Fruit fly (Drosophila melanogaster): ENCODE results near the gene bbx.

bbx gene

DNA sequence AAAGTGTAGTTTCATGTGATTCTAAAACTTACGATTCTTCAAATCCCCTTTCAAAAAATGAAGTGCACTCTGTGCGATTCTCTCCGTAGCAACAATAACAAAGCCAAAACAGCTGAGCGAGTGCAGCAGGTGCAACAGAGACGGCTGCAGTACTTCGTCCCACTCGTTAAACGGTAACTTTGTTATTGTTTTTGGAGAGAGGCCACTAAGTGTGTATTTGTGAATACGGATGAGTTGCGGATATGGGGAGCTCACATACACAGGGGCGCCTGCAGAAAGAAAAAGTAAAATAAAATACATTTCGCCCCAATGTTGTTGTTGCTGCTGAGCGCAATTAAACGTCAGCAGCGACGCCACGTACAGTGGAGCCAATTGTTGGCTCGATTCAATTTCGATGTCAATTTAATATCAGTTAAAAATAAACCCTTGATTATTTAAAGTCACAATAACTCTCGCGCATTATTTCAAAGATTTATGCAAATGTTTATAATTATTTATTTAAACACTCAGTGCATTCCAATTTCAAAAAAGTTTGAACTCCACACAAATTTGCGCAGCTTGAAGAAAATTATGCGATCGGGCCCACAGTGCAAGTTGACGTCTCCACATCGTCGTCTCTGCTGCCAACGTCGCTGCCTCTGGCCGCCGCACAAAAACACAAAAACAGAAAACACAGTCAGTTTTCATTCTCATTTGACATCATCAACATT lies 4.7 kb downstream of the bbx start (continued):
- TF ChIP-seq inv (GFP tag; IDR thresholded peaks at IDR 0.05; ENCODE audit: partially characterized antibody) = 0 out of 2 replicates have a peak, but pooled peaks have one; percentile 20
- peak; percentile 97 for TF ChIP-seq oc (tag; optimal IDR thresholded peaks at IDR 0.05)
- TF ChIP-seq ci (GFP tag; IDR thresholded peaks at IDR 0.05) = peak; percentile 95
- peak; percentile 89 for TF ChIP-seq CG2199 (GFP tag; IDR thresholded peaks at IDR 0.05)
- no peak for TF ChIP-seq nerfin-2 (GFP tag; IDR thresholded peaks at IDR 0.05; ENCODE audit: partially characterized antibody)
- peak in 1 of 3 experiments; percentile 78 for TF ChIP-seq Stat92E (GFP tag; optimal IDR thresholded peaks at IDR 0.05)
- TF ChIP-seq Oaz (GFP tag; IDR thresholded peaks at IDR 0.05) = peak; percentile 97
- TF ChIP-seq HLHmδ (GFP tag; optimal IDR thresholded peaks at IDR 0.05) = no peak
- peak; percentile 94 for TF ChIP-seq pnt (GFP tag; optimal IDR thresholded peaks at IDR 0.05)
- TF ChIP-seq sens (GFP tag) = peak; percentile 99
- TF ChIP-seq sr (GFP tag; IDR thresholded peaks at IDR 0.05) = peak; percentile 72
- TF ChIP-seq CG2120 (GFP tag; optimal IDR thresholded peaks at IDR 0.05) = peak; percentile 99
- peak; percentile 94 for TF ChIP-seq ken (GFP tag; IDR thresholded peaks at IDR 0.05)
- TF ChIP-seq Dek (tag; optimal IDR thresholded peaks at IDR 0.05) = peak; percentile 97
- peak; percentile 95 for TF ChIP-seq wor (GFP tag; IDR thresholded peaks at IDR 0.05)
- TF ChIP-seq CG15479 (GFP tag; optimal IDR thresholded peaks at IDR 0.05) = peak; percentile 27
- no peak for TF ChIP-seq fru (optimal IDR thresholded peaks at IDR 0.05)
- TF ChIP-seq slbo (GFP tag; IDR thresholded peaks at IDR 0.05) = peak; percentile 97
- TF ChIP-seq Dad (GFP tag; optimal IDR thresholded peaks at IDR 0.05) = peak; percentile 93
- TF ChIP-seq CG10979 (tag; optimal IDR thresholded peaks at IDR 0.05) = peak; percentile 97
- TF ChIP-seq Fer2 (tag; optimal IDR thresholded peaks at IDR 0.05) = peak; percentile 97
- peak; percentile 97 for TF ChIP-seq Hr3 (GFP tag; optimal IDR thresholded peaks at IDR 0.05)
- peak; percentile 43 for TF ChIP-seq fd102C (GFP tag; optimal IDR thresholded peaks at IDR 0.05)
- peak; percentile 94 for TF ChIP-seq gsb (GFP tag; IDR thresholded peaks at IDR 0.05)
- TF ChIP-seq eyg (GFP tag; optimal IDR thresholded peaks at IDR 0.05) = peak; percentile 91
- peak; percentile 97 for TF ChIP-seq Bteb2 (GFP tag; optimal IDR thresholded peaks at IDR 0.05)
- peak; percentile 95 for TF ChIP-seq CG4617 (GFP tag; optimal IDR thresholded peaks at IDR 0.05; ENCODE audit: borderline replicate concordance)
- TF ChIP-seq CG17912 (GFP tag; optimal IDR thresholded peaks at IDR 0.05) = peak; percentile 94
- no peak for TF ChIP-seq tna (GFP tag; IDR thresholded peaks at IDR 0.05; ENCODE audit: partially characterized antibody)
- peak; percentile 97 for TF ChIP-seq vvl (GFP tag; IDR thresholded peaks at IDR 0.05)
- TF ChIP-seq CG12155 (GFP tag; optimal IDR thresholded peaks at IDR 0.05) = peak; percentile 96
- TF ChIP-seq Taf1 (GFP tag; IDR thresholded peaks at IDR 0.05) = peak; percentile 94
- peak; percentile 95 for TF ChIP-seq jing (GFP tag; optimal IDR thresholded peaks at IDR 0.05)
- TF ChIP-seq ash1 (GFP tag; optimal IDR thresholded peaks at IDR 0.05) = peak; percentile 49
- TF ChIP-seq rib (GFP tag; IDR thresholded peaks at IDR 0.05) = peak; percentile 97
- peak; percentile 82 for TF ChIP-seq aop (GFP tag; IDR thresholded peaks at IDR 0.05)
- TF ChIP-seq nerfin-1 (tag; optimal IDR thresholded peaks at IDR 0.05) = peak; percentile 97
- peak; percentile 90 for TF ChIP-seq cas (GFP tag; IDR thresholded peaks at IDR 0.05)
- TF ChIP-seq amos (GFP tag; IDR thresholded peaks at IDR 0.05; ENCODE audit: partially characterized antibody) = no peak
- TF ChIP-seq CG34422 (GFP tag; IDR thresholded peaks at IDR 0.05) = peak; percentile 97
- TF ChIP-seq CG11085 (GFP tag; IDR thresholded peaks at IDR 0.05) = peak; percentile 94
- peak; percentile 88 for TF ChIP-seq CG17802 (tag; optimal IDR thresholded peaks at IDR 0.05)
- TF ChIP-seq Gug (GFP tag; IDR thresholded peaks at IDR 0.05) = peak; percentile 94
- TF ChIP-seq zen (tag; optimal IDR thresholded peaks at IDR 0.05) = peak; percentile 90
- peak; percentile 98 for TF ChIP-seq CG30403 (GFP tag; optimal IDR thresholded peaks at IDR 0.05)
- TF ChIP-seq Pdp1 (GFP tag; optimal IDR thresholded peaks at IDR 0.05) = peak; percentile 93 to 98
- TF ChIP-seq Rfx (GFP tag; IDR thresholded peaks at IDR 0.05) = peak; percentile 98
- no peak for TF ChIP-seq Scr (GFP tag; IDR thresholded peaks at IDR 0.05; ENCODE audit: partially characterized antibody)
- peak; percentile 97 for TF ChIP-seq mam (GFP tag; optimal IDR thresholded peaks at IDR 0.05)

All from whole organism, embryonic.